Fruit fly (Drosophila melanogaster): ENCODE data around the gene RpS6.

Gene RpS6

DNA sequence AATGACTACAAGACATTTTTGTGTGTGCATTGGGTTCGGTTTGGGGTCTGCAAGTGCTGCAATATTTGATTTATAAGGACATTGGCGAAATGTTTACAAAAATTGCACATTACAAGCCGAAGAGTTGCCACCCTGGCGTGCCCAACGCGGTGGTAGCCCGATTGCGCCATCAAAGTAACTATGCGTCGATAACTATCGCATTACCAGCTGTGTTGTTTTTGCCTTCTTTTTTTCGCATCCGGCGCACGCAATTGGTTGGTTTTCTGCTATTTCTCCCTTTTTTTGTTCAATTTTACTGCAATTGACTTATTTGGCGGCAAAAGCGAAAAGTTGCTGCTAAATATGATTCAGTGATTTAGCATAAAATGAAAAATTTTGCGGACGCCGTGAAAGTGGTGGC, 33.5 kb upstream of the RpS6 start, which contains the start of gene RpS14b (continued):
- peak; percentile 67 for TF ChIP-seq CG13624 (GFP tag; optimal IDR thresholded peaks at IDR 0.05)
- peak; percentile 70 for TF ChIP-seq Dll (GFP tag; IDR thresholded peaks at IDR 0.05; ENCODE audit: partially characterized antibody)
- TF ChIP-seq CG7556 (GFP tag; optimal IDR thresholded peaks at IDR 0.05), result no peak
- no peak for TF ChIP-seq CG12236 (GFP tag; optimal IDR thresholded peaks at IDR 0.05)
- peak; percentile 18 for TF ChIP-seq gcm (GFP tag; optimal IDR thresholded peaks at IDR 0.05)
- peak; percentile 77 for TF ChIP-seq ato (GFP tag; IDR thresholded peaks at IDR 0.05; ENCODE audit: partially characterized antibody)
- TF ChIP-seq CG12219 (GFP tag; optimal IDR thresholded peaks at IDR 0.05), result peak; percentile 56
- TF ChIP-seq B-H2 (GFP tag; optimal IDR thresholded peaks at IDR 0.05), result peak; percentile 87
- TF ChIP-seq CG14710 (tag; optimal IDR thresholded peaks at IDR 0.05), result peak; percentile 54
- peak; percentile 23 for TF ChIP-seq CG13424 (tag; optimal IDR thresholded peaks at IDR 0.05)
- peak; percentile 56; the same call in 2 of the 3 replicates for TF ChIP-seq tgo (GFP tag; IDR thresholded peaks at IDR 0.05)
- peak; percentile 16 for TF ChIP-seq ATbp (GFP tag; optimal IDR thresholded peaks at IDR 0.05)
- no peak for TF ChIP-seq br (optimal IDR thresholded peaks at IDR 0.05)
- 0 out of 2 replicates have a peak, but pooled peaks have one; percentile 33 for TF ChIP-seq tna (GFP tag; IDR thresholded peaks at IDR 0.05; ENCODE audit: partially characterized antibody)
- peak; percentile 38 for TF ChIP-seq Fer2 (tag; optimal IDR thresholded peaks at IDR 0.05)
- peak; percentile 53 for TF ChIP-seq row (GFP tag; IDR thresholded peaks at IDR 0.05)
- no peak for TF ChIP-seq CG9876 (GFP tag; optimal IDR thresholded peaks at IDR 0.05)
- TF ChIP-seq fu2 (GFP tag; optimal IDR thresholded peaks at IDR 0.05), result peak; percentile 31
- TF ChIP-seq D19A (tag; optimal IDR thresholded peaks at IDR 0.05), result no peak
- TF ChIP-seq slou (GFP tag; optimal IDR thresholded peaks at IDR 0.05), result peak; percentile 39
- TF ChIP-seq her (GFP tag; optimal IDR thresholded peaks at IDR 0.05), result peak; percentile 63
- TF ChIP-seq gro (GFP tag; optimal IDR thresholded peaks at IDR 0.05), result peak; percentile 72
- peak; percentile 41; the same call in 1 of the 2 replicates for TF ChIP-seq dati (GFP tag; IDR thresholded peaks at IDR 0.05)
- TF ChIP-seq CG10565 (GFP tag; optimal IDR thresholded peaks at IDR 0.05), result no peak
- TF ChIP-seq CG14860 (GFP tag; IDR thresholded peaks at IDR 0.05; ENCODE audit: partially characterized antibody), result peak; percentile 55; the same call in 2 of the 3 replicates
- no peak for TF ChIP-seq Tbp (GFP tag; optimal IDR thresholded peaks at IDR 0.05)
- TF ChIP-seq CG10209 (GFP tag; optimal IDR thresholded peaks at IDR 0.05), result peak; percentile 45
- TF ChIP-seq CG6254 (GFP tag; optimal IDR thresholded peaks at IDR 0.05), result no peak
- TF ChIP-seq abd-A (tag; optimal IDR thresholded peaks at IDR 0.05), result no peak
- TF ChIP-seq CTCF (GFP tag; optimal IDR thresholded peaks at IDR 0.05), result peak; percentile 26
- peak; percentile 70; the same call in 1 of the 2 replicates for TF ChIP-seq CG42726 (GFP tag; IDR thresholded peaks at IDR 0.05; ENCODE audit: partially characterized antibody)
- no peak for TF ChIP-seq Hr78 (GFP tag; optimal IDR thresholded peaks at IDR 0.05)
- TF ChIP-seq tin (GFP tag; optimal IDR thresholded peaks at IDR 0.05), result peak; percentile 45
- peak; percentile 78 for TF ChIP-seq rib (GFP tag; IDR thresholded peaks at IDR 0.05)
- peak; percentile 78 for TF ChIP-seq Opbp (GFP tag; IDR thresholded peaks at IDR 0.05; ENCODE audit: partially characterized antibody)
- TF ChIP-seq nerfin-2 (GFP tag; IDR thresholded peaks at IDR 0.05; ENCODE audit: partially characterized antibody), result 0 out of 2 replicates have a peak, but pooled peaks have one; percentile 38
- peak; percentile 70 for TF ChIP-seq Hsf (GFP tag; optimal IDR thresholded peaks at IDR 0.05)
- TF ChIP-seq CG32767 (GFP tag; IDR thresholded peaks at IDR 0.05), result peak; percentile 51; the same call in 1 of the 2 replicates
- peak; percentile 79 for TF ChIP-seq vvl (GFP tag; IDR thresholded peaks at IDR 0.05)
- no peak for TF ChIP-seq yki (optimal IDR thresholded peaks at IDR 0.05)
- TF ChIP-seq dysf (GFP tag; IDR thresholded peaks at IDR 0.05), result peak; percentile 65; the same call in 2 of the 3 replicates
- TF ChIP-seq Xrp1 (GFP tag; IDR thresholded peaks at IDR 0.05), result no peak
- TF ChIP-seq HmgZ (tag; optimal IDR thresholded peaks at IDR 0.05), result peak; percentile 62
- TF ChIP-seq Antp (GFP tag; optimal IDR thresholded peaks at IDR 0.05), result peak; percentile 54
- peak; percentile 61 for TF ChIP-seq stwl (tag; optimal IDR thresholded peaks at IDR 0.05)
- no peak for TF ChIP-seq peb (GFP tag; IDR thresholded peaks at IDR 0.05)
- TF ChIP-seq ase (GFP tag; IDR thresholded peaks at IDR 0.05), result peak; percentile 67; the same call in 2 of the 3 replicates
- no peak for TF ChIP-seq CG11398 (GFP tag; optimal IDR thresholded peaks at IDR 0.05)
- no peak for TF ChIP-seq aop (GFP tag; IDR thresholded peaks at IDR 0.05)
- no peak for TF ChIP-seq eve (GFP tag; optimal IDR thresholded peaks at IDR 0.05)
- TF ChIP-seq unpg (GFP tag; optimal IDR thresholded peaks at IDR 0.05), result peak; percentile 51

Measured in whole organism, embryonic.